Fruit fly (Drosophila melanogaster) whole organism, adult: ENCODE measurements around the gene blot.

ENCODE experiments used
- CG11617 ChIP-seq: fragments of 200-800 bp; sonication (Bioruptor generic); optimal IDR thresholded peaks from 2 replicates; lab custom pipeline; 2017; ENCODE audit warnings: mild to moderate bottlenecking, missing biosample characterization, missing genetic modification reagents, missing genetic modification characterization
- CG12768 ChIP-seq: fragments of 200-800 bp; sonication (Bioruptor generic); optimal IDR thresholded peaks from 2 replicates; lab custom pipeline; 2017; ENCODE audit warnings: missing biosample characterization, missing genetic modification characterization, mild to moderate bottlenecking, moderate library complexity, missing genetic modification reagents
- CG14711 ChIP-seq: fragments of 200-800 bp; sonication (Bioruptor generic); optimal IDR thresholded peaks from 2 replicates; lab custom pipeline; 2018; ENCODE audit warnings: missing biosample characterization, mild to moderate bottlenecking, missing genetic modification characterization, moderate library complexity
- CG1620 ChIP-seq: fragments of 200-800 bp; sonication (Bioruptor generic); optimal IDR thresholded peaks from 2 replicates; lab custom pipeline; 2016; ENCODE audit warnings: missing biosample characterization, missing genetic modification characterization
- CG33017 ChIP-seq: fragments of 200-800 bp; sonication (Bioruptor generic); optimal IDR thresholded peaks from 2 replicates; lab custom pipeline; 2018; ENCODE audit warnings: missing biosample characterization, mild to moderate bottlenecking, missing genetic modification characterization, moderate library complexity
- CG5204 ChIP-seq: fragments of 200-800 bp; sonication (Bioruptor generic); optimal IDR thresholded peaks from 2 replicates; lab custom pipeline; 2016; ENCODE audit warnings: missing biosample characterization, missing genetic modification characterization
- CG7045 ChIP-seq: fragments of 200-800 bp; sonication (Bioruptor generic); optimal IDR thresholded peaks from 2 replicates; lab custom pipeline; 2017; ENCODE audit warnings: missing biosample characterization, mild to moderate bottlenecking, missing genetic modification characterization
- CG7101 ChIP-seq: fragments of 200-800 bp; sonication (Bioruptor generic); optimal IDR thresholded peaks from 2 replicates; lab custom pipeline; 2018; ENCODE audit warnings: missing biosample characterization, mild to moderate bottlenecking, missing genetic modification characterization, moderate library complexity
- Clk ChIP-seq: fragments of 200-800 bp; sonication (Bioruptor generic); optimal IDR thresholded peaks from 2 replicates; lab custom pipeline; 2017; ENCODE audit warnings: missing biosample characterization, missing genetic modification characterization
- Crg-1 ChIP-seq: fragments of 200-800 bp; sonication (Bioruptor generic); optimal IDR thresholded peaks from 2 replicates; lab custom pipeline; 2016; ENCODE audit warnings: missing biosample characterization, missing genetic modification characterization
- Hr96 ChIP-seq: fragments of 200-800 bp; sonication (Bioruptor generic); optimal IDR thresholded peaks from 2 replicates; lab custom pipeline; 2016; ENCODE audit warnings: missing biosample characterization, missing genetic modification characterization
- Mnt ChIP-seq: fragments of 200-800 bp; sonication (Bioruptor generic); optimal IDR thresholded peaks from 2 replicates; lab custom pipeline; 2016; ENCODE audit warnings: missing biosample characterization, mild to moderate bottlenecking, missing genetic modification characterization
- bab1 ChIP-seq: fragments of 200-800 bp; sonication (Bioruptor generic); optimal IDR thresholded peaks from 3 replicates; lab custom pipeline; 2019; ENCODE audit warnings: missing biosample characterization, mild to moderate bottlenecking, missing genetic modification characterization, moderate library complexity
- cic ChIP-seq: fragments of 200-800 bp; sonication (Bioruptor generic); optimal IDR thresholded peaks from 2 replicates; lab custom pipeline; 2017; ENCODE audit warnings: missing biosample characterization, mild to moderate bottlenecking, missing genetic modification characterization, moderate library complexity
- cnc ChIP-seq, 2 experiments: fragments of >200 bp; optimal IDR thresholded peaks; 2 replicates each; lab custom pipeline; 2017
- kay ChIP-seq: fragments of 200-800 bp; sonication (Bioruptor generic); peaks from one replicate; lab custom pipeline; 2016; ENCODE audit warnings: missing biosample characterization, missing genetic modification characterization, borderline replicate concordance
- ovo ChIP-seq: fragments of 200-800 bp; sonication (Bioruptor generic); optimal IDR thresholded peaks from 2 replicates; lab custom pipeline; 2016; ENCODE audit warnings: missing biosample characterization, missing genetic modification characterization
- pad ChIP-seq: fragments of 200-800 bp; sonication (Bioruptor generic); optimal IDR thresholded peaks from 3 replicates; lab custom pipeline; 2017; ENCODE audit warnings: missing biosample characterization, missing genetic modification characterization, mild to moderate bottlenecking, moderate library complexity, missing genetic modification reagents
- tj ChIP-seq: fragments of 200-800 bp; sonication (Bioruptor generic); optimal IDR thresholded peaks from 3 replicates; lab custom pipeline; 2017; ENCODE audit warnings: missing biosample characterization, mild to moderate bottlenecking, missing genetic modification characterization, moderate library complexity
- toe ChIP-seq: fragments of 200-800 bp; sonication (Bioruptor generic); optimal IDR thresholded peaks from 2 replicates; lab custom pipeline; 2016; ENCODE audit warnings: missing biosample characterization, missing genetic modification characterization

The blot gene

dm6 chr3L:17400911-17401310, 20.4 kb downstream of the blot start:
- peak; percentile 50 for TF ChIP-seq pad (GFP tag; lab: Kevin White, UChicago)
- peak; percentile 37 for TF ChIP-seq CG1620 (GFP tag; lab: Kevin White, UChicago)
- peak; percentile 71 for TF ChIP-seq Crg-1 (GFP tag; lab: Kevin White, UChicago)
- TF ChIP-seq CG7101 (tag; lab: Kevin White, UChicago) = peak; percentile 54
- TF ChIP-seq cic (GFP tag; lab: Kevin White, UChicago) = peak; percentile 70
- peak; percentile 91 for TF ChIP-seq CG7045 (GFP tag; lab: Kevin White, UChicago)
- no peak for TF ChIP-seq tj
- TF ChIP-seq cnc (optimal IDR thresholded peaks at IDR 0.05; lab: Kevin White, UChicago) = no peak
- no peak for TF ChIP-seq CG14711 (tag; lab: Kevin White, UChicago)
- TF ChIP-seq CG12768 (GFP tag; lab: Kevin White, UChicago) = peak; percentile 77
- TF ChIP-seq kay = no peak
- no peak for TF ChIP-seq bab1
- peak; percentile 11 for TF ChIP-seq ovo (GFP tag; lab: Kevin White, UChicago)
- peak; percentile 55 for TF ChIP-seq Clk (GFP tag; lab: Kevin White, UChicago)
- TF ChIP-seq CG5204 (GFP tag; lab: Kevin White, UChicago) = peak; percentile 68
- peak; percentile 8 for TF ChIP-seq Mnt
- peak; percentile 47 for TF ChIP-seq toe (GFP tag; lab: Kevin White, UChicago)
- TF ChIP-seq Hr96 (GFP tag; lab: Kevin White, UChicago) = peak; percentile 34
- TF ChIP-seq CG33017 (tag; lab: Kevin White, UChicago) = peak; percentile 16

- TF ChIP-seq cnc (optimal IDR thresholded peaks at IDR 0.05; lab: Kevin White, UChicago) = no peak
- TF ChIP-seq CG7045 (GFP tag; lab: Kevin White, UChicago) = no peak
- no peak for TF ChIP-seq CG12768 (GFP tag; lab: Kevin White, UChicago)
- no peak for TF ChIP-seq CG5204 (GFP tag; lab: Kevin White, UChicago)
- TF ChIP-seq toe (GFP tag; lab: Kevin White, UChicago) = no peak
- no peak for TF ChIP-seq CG11617 (GFP tag; lab: Kevin White, UChicago)
These were observed 22.3 kb downstream of the blot start for dm6 chr3L:17399014-17399413.

- no peak for TF ChIP-seq CG5204 (GFP tag; lab: Kevin White, UChicago)
These were observed 26.8 kb downstream of the blot start for dm6 chr3L:17394435-17395017.

dm6 chr3L:17393098-17393497, 28.2 kb downstream of the blot start:
- TF ChIP-seq Hr96 (GFP tag; lab: Kevin White, UChicago) = no peak
- no peak for TF ChIP-seq cic (GFP tag; lab: Kevin White, UChicago)

- no peak for TF ChIP-seq cic (GFP tag; lab: Kevin White, UChicago)
These were observed 28.9 kb downstream of the blot start for dm6 chr3L:17392412-17392811.

DNA sequence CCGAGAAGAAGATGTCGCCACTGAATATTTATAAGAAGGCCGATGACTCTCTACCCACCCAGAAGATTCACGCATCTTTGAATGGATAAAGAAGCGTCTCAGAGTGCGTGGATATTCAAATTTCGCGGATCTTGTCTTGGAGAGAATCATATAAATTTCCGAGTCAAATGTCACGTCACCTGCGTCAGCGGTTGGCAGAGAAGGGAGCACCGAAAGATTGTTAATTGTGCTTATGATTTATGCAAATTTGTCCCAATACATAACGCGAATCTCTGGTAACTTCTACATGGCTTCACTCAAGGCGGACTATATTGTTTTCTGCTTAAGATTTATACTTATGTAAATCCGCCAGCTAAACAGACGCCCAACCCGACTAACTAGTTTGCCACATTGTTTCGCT, 30.2 kb downstream of the blot start:
- no peak for TF ChIP-seq ovo (GFP tag; lab: Kevin White, UChicago)
- TF ChIP-seq cic (GFP tag; lab: Kevin White, UChicago) = no peak
- TF ChIP-seq CG5204 (GFP tag; lab: Kevin White, UChicago) = no peak
- TF ChIP-seq CG7045 (GFP tag; lab: Kevin White, UChicago) = no peak
- no peak for TF ChIP-seq Hr96 (GFP tag; lab: Kevin White, UChicago)
- no peak for TF ChIP-seq bab1
- no peak for TF ChIP-seq toe (GFP tag; lab: Kevin White, UChicago)
- TF ChIP-seq CG14711 (tag; lab: Kevin White, UChicago) = no peak
- TF ChIP-seq tj = no peak
- no peak for TF ChIP-seq Clk (GFP tag; lab: Kevin White, UChicago)

- no peak for TF ChIP-seq Crg-1 (GFP tag; lab: Kevin White, UChicago)
- TF ChIP-seq Mnt = no peak
- TF ChIP-seq CG11617 (GFP tag; lab: Kevin White, UChicago) = no peak
- TF ChIP-seq CG12768 (GFP tag; lab: Kevin White, UChicago) = no peak
- TF ChIP-seq ovo (GFP tag; lab: Kevin White, UChicago) = no peak
- TF ChIP-seq CG1620 (GFP tag; lab: Kevin White, UChicago) = no peak
- no peak for TF ChIP-seq CG5204 (GFP tag; lab: Kevin White, UChicago)
- no peak for TF ChIP-seq Clk (GFP tag; lab: Kevin White, UChicago)
- TF ChIP-seq Hr96 (GFP tag; lab: Kevin White, UChicago) = no peak
- no peak for TF ChIP-seq tj
- no peak for TF ChIP-seq toe (GFP tag; lab: Kevin White, UChicago)
These were observed 32.4 kb downstream of the blot start, which contains the start of gene CG13731 for dm6 chr3L:17388895-17389294. Gene CG13731, minus strand, starts transcription at chr3L:17388956.
